Worm (Caenorhabditis elegans) whole organism, L1 larva: ENCODE measurements around the gene cla-1.

ENCODE experiments used
- C04F5.9 ChIP-seq: sonication (generic microtip); optimal IDR thresholded peaks from 2 replicates; lab custom pipeline; 2016; ENCODE audit warnings: missing genetic modification characterization, missing compliant biosample characterization
- ama-1 ChIP-seq: fragments of 150-350 bp; optimal IDR thresholded peaks from 2 replicates; lab custom pipeline; 2014
- blmp-1 ChIP-seq: fragments of 150-350 bp; optimal IDR thresholded peaks from 2 replicates; lab custom pipeline; 2014; ENCODE audit warnings: missing biosample characterization, missing genetic modification characterization
- ceh-63 ChIP-seq: fragments of 200-800 bp; sonication (Bioruptor generic); optimal IDR thresholded peaks from 2 replicates; lab custom pipeline; 2018; ENCODE audit warnings: mild to moderate bottlenecking, missing genetic modification characterization, missing compliant biosample characterization
- ceh-8 ChIP-seq: fragments of 200-800 bp; sonication (Bioruptor generic); optimal IDR thresholded peaks from 2 replicates; lab custom pipeline; 2018; ENCODE audit warnings: mild to moderate bottlenecking, missing genetic modification characterization, moderate library complexity, missing compliant biosample characterization
- ceh-82 ChIP-seq, 3 experiments: fragments of 150-350 bp in 1 of 3; sonication (generic microtip) in 2 of 3; optimal IDR thresholded peaks; 2 replicates each; lab custom pipeline; 2014 to 2017; ENCODE audit warnings: missing biosample characterization in 3 of 3, missing genetic modification characterization in 3 of 3
- ceh-90 ChIP-seq: sonication (generic microtip); optimal IDR thresholded peaks from 2 replicates; lab custom pipeline; 2016; ENCODE audit warnings: missing genetic modification characterization, missing compliant biosample characterization
- efl-1 ChIP-seq, 4 experiments: fragments of 150-350 bp; optimal IDR thresholded peaks in 3 of 4; peaks in 1 of 4; 1 replicate in 1 of 4; 2 replicates in 3 of 4; lab custom pipeline; 2014; ENCODE audit warnings: missing biosample characterization in 2 of 4, missing genetic modification characterization in 2 of 4, missing genetic modification reagents in 2 of 4
- efl-3 ChIP-seq: fragments of 200-800 bp; sonication (Bioruptor generic); optimal IDR thresholded peaks from 2 replicates; lab custom pipeline; 2018; ENCODE audit warnings: mild to moderate bottlenecking, missing genetic modification characterization, missing compliant biosample characterization
- egl-13 ChIP-seq: sonication (generic microtip); optimal IDR thresholded peaks from 2 replicates; lab custom pipeline; 2016; ENCODE audit warnings: missing genotype, missing genetic modification reagents, missing genetic modification characterization, missing compliant biosample characterization
- elt-2 ChIP-seq: sonication (generic microtip); optimal IDR thresholded peaks from 2 replicates; lab custom pipeline; 2016; ENCODE audit warnings: missing genetic modification characterization, mild to moderate bottlenecking, inconsistent platforms, missing compliant biosample characterization, missing genetic modification reagents
- elt-3 ChIP-seq, 6 experiments: fragments of 150-350 bp in 1 of 6; sonication (generic microtip); optimal IDR thresholded peaks; 2 replicates each; lab custom pipeline; 2017 to 2018; ENCODE audit warnings: missing biosample characterization in 6 of 6, missing genetic modification characterization in 6 of 6, inconsistent platforms in 1 of 6
- ets-5 ChIP-seq: fragments of 200-800 bp; sonication (Bioruptor generic); IDR thresholded peaks from 2 replicates; pipeline ENCODE4 v1.3.6; 2022; ENCODE audit warnings: missing genetic modification characterization, missing compliant biosample characterization
- fkh-10 ChIP-seq: sonication (generic microtip); optimal IDR thresholded peaks from 2 replicates; lab custom pipeline; 2017; ENCODE audit warnings: missing biosample characterization, missing genetic modification reagents, missing genetic modification characterization
- grh-1 ChIP-seq: fragments of 200-800 bp; sonication (Bioruptor generic); IDR thresholded peaks from 2 replicates; pipeline ENCODE4 v1.3.6; 2022; ENCODE audit warnings: missing genetic modification reagents, missing genetic modification characterization, missing compliant biosample characterization
- hlh-17 ChIP-seq: fragments of 200-800 bp; sonication (Bioruptor generic); optimal IDR thresholded peaks from 2 replicates; lab custom pipeline; 2018; ENCODE audit warnings: missing genetic modification characterization, mild to moderate bottlenecking, missing compliant biosample characterization, moderate library complexity, borderline replicate concordance
- isw-1 ChIP-seq: fragments of 200-800 bp; sonication (Bioruptor generic); IDR thresholded peaks from 2 replicates; pipeline ENCODE4 v1.3.6; 2022; ENCODE audit warnings: missing genetic modification characterization, missing compliant biosample characterization
- lin-14 ChIP-seq: fragments of 200-800 bp; sonication (Bioruptor generic); optimal IDR thresholded peaks from 2 replicates; lab custom pipeline; 2018; ENCODE audit warnings: mild to moderate bottlenecking, missing genetic modification characterization, moderate library complexity, missing compliant biosample characterization
- lin-35 ChIP-seq, 2 experiments: fragments of 150-350 bp; optimal IDR thresholded peaks; 2 replicates each; lab custom pipeline; 2014; ENCODE audit warnings: missing biosample characterization in 2 of 2, missing genetic modification characterization in 2 of 2, missing genetic modification reagents in 2 of 2
- lsy-2 ChIP-seq, 2 experiments: fragments of 150-350 bp; optimal IDR thresholded peaks; 2 replicates each; lab custom pipeline; 2014; ENCODE audit warnings: missing biosample characterization in 2 of 2, missing genetic modification characterization in 2 of 2
- mdl-1 ChIP-seq, 2 experiments: fragments of 150-350 bp; optimal IDR thresholded peaks; 2 replicates each; lab custom pipeline; 2014 to 2017; ENCODE audit warnings: missing biosample characterization in 2 of 2, missing genetic modification characterization in 2 of 2, inconsistent platforms in 1 of 2
- mep-1 ChIP-seq: fragments of 150-350 bp; optimal IDR thresholded peaks from 2 replicates; lab custom pipeline; 2014; ENCODE audit warnings: missing biosample characterization, missing genetic modification characterization
- nhr-11 ChIP-seq: fragments of 150-350 bp; optimal IDR thresholded peaks from 2 replicates; lab custom pipeline; 2014; ENCODE audit warnings: missing biosample characterization, missing genetic modification characterization
- nhr-12 ChIP-seq: sonication (generic microtip); optimal IDR thresholded peaks from 2 replicates; lab custom pipeline; 2017; ENCODE audit warnings: missing biosample characterization, missing genetic modification characterization
- nhr-19 ChIP-seq: fragments of 200-800 bp; sonication (Bioruptor generic); conservative IDR thresholded peaks from 2 replicates; pipeline ENCODE4 v1.3.6; 2022; ENCODE audit warnings: missing genetic modification characterization, missing compliant biosample characterization
- nhr-237 ChIP-seq: fragments of 150-350 bp; optimal IDR thresholded peaks from 2 replicates; lab custom pipeline; 2014; ENCODE audit warnings: missing biosample characterization, missing genetic modification characterization
- nhr-28 ChIP-seq: fragments of 150-350 bp; optimal IDR thresholded peaks from 2 replicates; lab custom pipeline; 2014; ENCODE audit warnings: missing biosample characterization, missing genetic modification characterization
- nhr-71 ChIP-seq: sonication (generic microtip); optimal IDR thresholded peaks from 2 replicates; lab custom pipeline; 2016; ENCODE audit warnings: mild to moderate bottlenecking, missing genetic modification characterization, moderate library complexity, missing compliant biosample characterization
- nhr-77 ChIP-seq: fragments of 150-350 bp; optimal IDR thresholded peaks from 2 replicates; lab custom pipeline; 2014; ENCODE audit warnings: missing biosample characterization, missing genetic modification characterization
- nhr-84 ChIP-seq: sonication (generic microtip); optimal IDR thresholded peaks from 2 replicates; lab custom pipeline; 2017; ENCODE audit warnings: missing biosample characterization, missing genetic modification characterization
- nhr-85 ChIP-seq: sonication (generic microtip); peaks from one replicate; lab custom pipeline; 2016; ENCODE audit warnings: missing genetic modification characterization, inconsistent platforms, missing compliant biosample characterization
- skn-1 ChIP-seq: fragments of 150-350 bp; optimal IDR thresholded peaks from 2 replicates; lab custom pipeline; 2014; ENCODE audit warnings: missing biosample characterization, missing genetic modification characterization
- sox-4 ChIP-seq: sonication (generic microtip); optimal IDR thresholded peaks from 2 replicates; lab custom pipeline; 2016; ENCODE audit warnings: missing genetic modification characterization, missing compliant biosample characterization
- sptf-1 ChIP-seq: fragments of 150-350 bp; optimal IDR thresholded peaks from 2 replicates; lab custom pipeline; 2014; ENCODE audit warnings: missing biosample characterization, missing genetic modification characterization
- tlp-1 ChIP-seq: fragments of 150-350 bp; optimal IDR thresholded peaks from 2 replicates; lab custom pipeline; 2014; ENCODE audit warnings: missing biosample characterization, missing genetic modification characterization
- unc-130 ChIP-seq: fragments of 150-350 bp; optimal IDR thresholded peaks from 2 replicates; lab custom pipeline; 2017; ENCODE audit warnings: missing biosample characterization, missing genetic modification characterization, inconsistent platforms
- unc-30 ChIP-seq: sonication (generic microtip); optimal IDR thresholded peaks from 2 replicates; lab custom pipeline; 2017; ENCODE audit warnings: missing biosample characterization, missing genetic modification characterization
- unc-86 ChIP-seq: sonication (generic microtip); optimal IDR thresholded peaks from 2 replicates; lab custom pipeline; 2016; ENCODE audit warnings: missing genetic modification characterization, missing compliant biosample characterization
- unc-98 ChIP-seq: fragments of 200-800 bp; sonication (Bioruptor generic); IDR thresholded peaks from 2 replicates; pipeline ENCODE4 v1.3.6; 2022; ENCODE audit warnings: missing genetic modification characterization, missing compliant biosample characterization
- vab-15 ChIP-seq: sonication (generic microtip); optimal IDR thresholded peaks from 2 replicates; lab custom pipeline; 2017; ENCODE audit warnings: missing genotype, mild to moderate bottlenecking, missing genetic modification characterization, missing compliant biosample characterization
- ztf-4 ChIP-seq: fragments of 150-350 bp; optimal IDR thresholded peaks from 2 replicates; lab custom pipeline; 2014; ENCODE audit warnings: missing biosample characterization, missing genetic modification characterization

cla-1 gene

DNA sequence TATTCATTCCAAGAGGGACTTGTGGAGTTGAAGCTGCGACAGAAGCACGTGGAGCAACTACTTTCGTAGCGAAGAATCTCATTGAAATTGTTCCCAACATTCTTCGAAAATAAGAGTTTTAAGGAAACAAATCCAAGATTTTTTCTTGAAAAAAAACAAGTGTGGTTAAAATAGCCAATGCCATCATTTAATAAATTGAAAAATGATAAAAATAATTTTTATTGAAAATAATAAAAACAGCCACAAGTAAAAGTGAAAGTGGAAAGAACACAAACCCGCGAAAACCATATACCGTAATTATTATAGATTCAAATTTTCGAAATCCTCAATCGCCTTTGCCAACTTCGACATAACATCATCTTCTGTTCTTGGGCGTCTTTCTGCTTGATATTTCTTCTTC lies 57.4 kb downstream of the cla-1 start, which contains the start of gene hmg-5:
Gene hmg-5 (minus strand): TSS at position 101 of the 400 bp plus-strand sequence.
- TF ChIP-seq nhr-11 (tag; lab: Kevin White, UChicago) (no peak), sptf-1 (tag; lab: Kevin White, UChicago) (no peak), tlp-1 (tag; lab: Kevin White, UChicago) (no peak), unc-30 (tag; lab: Kevin White, UChicago) (no peak), vab-15 (tag; lab: Kevin White, UChicago) (no peak), ets-5 (GFP tag; lab: Robert Waterston, UW) (no peak), efl-3 (GFP tag; lab: Kevin White, UChicago) (no peak), unc-98 (GFP tag; lab: Robert Waterston, UW) (no peak), lin-35 (GFP tag; optimal IDR thresholded peaks at IDR 0.05; lab: Kevin White, UChicago) (no peak), isw-1 (GFP tag; lab: Robert Waterston, UW) (no peak), sox-4 (tag; lab: Kevin White, UChicago) (no peak), efl-1 (optimal IDR thresholded peaks at IDR 0.05; lab: Kevin White, UChicago) (no peak), efl-1 (GFP tag; optimal IDR thresholded peaks at IDR 0.05 in 1 of 2; lab: Kevin White, UChicago) (no peak), ceh-63 (no peak), egl-13 (tag; lab: Kevin White, UChicago) (no peak), ceh-8 (GFP tag; lab: Kevin White, UChicago) (no peak)

DNA sequence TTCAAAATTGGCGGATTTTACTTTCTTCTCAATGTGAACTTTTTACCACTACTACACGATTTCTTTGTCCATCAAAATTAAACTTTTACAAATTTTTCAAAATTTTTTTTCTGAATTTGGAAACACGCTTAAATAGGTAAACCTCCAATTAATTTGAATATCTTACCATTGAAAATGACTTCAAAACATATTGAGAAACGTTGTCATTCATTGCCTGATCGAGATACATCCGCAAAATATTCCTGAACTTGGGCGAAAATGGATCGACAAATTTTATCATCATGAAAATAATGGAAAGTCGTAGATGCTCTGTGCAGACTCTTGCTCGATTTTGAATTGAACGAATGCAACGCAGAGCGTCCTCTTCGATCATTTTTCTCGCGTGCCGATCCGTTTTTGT lies 58.1 kb downstream of the cla-1 start:
- no peak for TF ChIP-seq skn-1

DNA sequence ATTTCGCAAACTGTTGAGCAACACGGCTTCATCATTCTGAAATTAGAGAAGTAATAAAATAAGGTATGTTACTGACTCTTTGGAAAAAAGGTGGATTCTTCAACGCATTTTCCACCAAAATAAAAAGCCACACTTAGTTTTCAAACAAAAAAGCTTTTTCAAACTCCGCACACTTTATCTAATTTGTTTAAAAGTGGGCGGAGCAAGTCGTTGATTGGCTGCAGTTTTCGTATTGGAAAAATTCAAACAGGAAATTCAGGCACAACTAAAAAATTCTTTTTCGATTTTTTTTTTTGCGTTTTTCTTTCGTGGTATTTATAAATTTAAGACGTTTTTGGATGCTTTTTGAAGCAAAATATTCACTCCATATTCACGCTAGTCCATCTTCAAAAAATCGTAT lies 61.7 kb downstream of the cla-1 start:
- TF ChIP-seq efl-1 (optimal IDR thresholded peaks at IDR 0.05; lab: Kevin White, UChicago) (no peak), efl-1 (GFP tag; optimal IDR thresholded peaks at IDR 0.05 in 1 of 2; lab: Kevin White, UChicago) (peak in 1 of 2 experiments; percentile 75), fkh-10 (no peak)

DNA sequence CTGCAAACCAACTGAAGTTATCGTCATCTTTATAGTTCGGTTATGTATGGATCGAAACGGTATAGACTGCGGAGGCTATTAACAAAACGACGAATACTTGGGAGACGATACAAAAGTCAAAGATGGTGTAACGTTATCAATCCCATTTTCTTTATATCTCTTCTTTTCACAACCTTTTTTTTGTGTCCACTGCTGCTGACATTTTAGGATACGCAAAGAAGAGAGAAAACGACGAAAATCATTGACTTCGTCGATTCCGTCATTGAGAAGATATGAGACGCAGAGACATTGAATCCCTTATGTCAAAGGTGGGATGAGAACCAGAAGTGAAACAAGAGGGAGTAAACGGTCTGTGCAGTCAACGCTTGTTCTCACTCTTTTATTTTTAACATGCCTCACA lies 62.4 kb downstream of the cla-1 start, which contains the start of gene cima-1:
Gene cima-1 (plus strand): TSS at position 340 of the 400 bp plus-strand sequence.
- peak; percentile 68 for TF ChIP-seq nhr-85 (tag; lab: Kevin White, UChicago)
- TF ChIP-seq elt-3 (tag; optimal IDR thresholded peaks at IDR 0.05; lab: Kevin White, UChicago): peak in 5 of 6 experiments; percentile 6 to 92 (median 57)
- TF ChIP-seq mep-1: peak; percentile 36
- TF ChIP-seq nhr-71 (tag; lab: Kevin White, UChicago): no peak
- TF ChIP-seq nhr-28 (tag; lab: Kevin White, UChicago): no peak
- peak; percentile 88 for TF ChIP-seq blmp-1 (tag; lab: Kevin White, UChicago)
- TF ChIP-seq lin-35 (GFP tag; optimal IDR thresholded peaks at IDR 0.05; lab: Kevin White, UChicago): peak in 1 of 2 experiments; percentile 5
- peak in 1 of 2 experiments; percentile 30 for TF ChIP-seq lsy-2 (tag; optimal IDR thresholded peaks at IDR 0.05; lab: Kevin White, UChicago)

DNA sequence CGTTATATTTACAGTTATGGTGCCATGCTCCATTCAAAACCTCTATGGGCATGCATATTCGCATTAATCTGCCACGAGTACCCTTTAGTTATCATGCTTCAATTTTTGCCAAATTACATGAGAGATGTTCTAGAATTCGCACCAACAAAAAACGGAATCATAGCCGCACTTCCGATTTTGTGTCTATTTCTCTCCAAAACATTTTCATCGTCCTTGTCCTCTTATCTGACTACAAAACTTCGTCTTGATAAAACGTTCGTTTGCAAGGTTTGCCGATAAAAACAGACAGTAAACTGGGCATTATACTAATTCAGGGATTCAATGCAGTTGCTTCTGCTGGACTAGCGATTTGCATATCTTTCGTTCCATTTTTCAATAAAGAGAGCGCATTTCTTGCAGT lies 64.5 kb downstream of the cla-1 start:
- no peak for TF ChIP-seq grh-1 (GFP tag; lab: Robert Waterston, UW)
- TF ChIP-seq ama-1 (lab: Kevin White, UChicago): no peak
- no peak for TF ChIP-seq ceh-63
- no peak for TF ChIP-seq nhr-84 (tag; lab: Kevin White, UChicago)

DNA sequence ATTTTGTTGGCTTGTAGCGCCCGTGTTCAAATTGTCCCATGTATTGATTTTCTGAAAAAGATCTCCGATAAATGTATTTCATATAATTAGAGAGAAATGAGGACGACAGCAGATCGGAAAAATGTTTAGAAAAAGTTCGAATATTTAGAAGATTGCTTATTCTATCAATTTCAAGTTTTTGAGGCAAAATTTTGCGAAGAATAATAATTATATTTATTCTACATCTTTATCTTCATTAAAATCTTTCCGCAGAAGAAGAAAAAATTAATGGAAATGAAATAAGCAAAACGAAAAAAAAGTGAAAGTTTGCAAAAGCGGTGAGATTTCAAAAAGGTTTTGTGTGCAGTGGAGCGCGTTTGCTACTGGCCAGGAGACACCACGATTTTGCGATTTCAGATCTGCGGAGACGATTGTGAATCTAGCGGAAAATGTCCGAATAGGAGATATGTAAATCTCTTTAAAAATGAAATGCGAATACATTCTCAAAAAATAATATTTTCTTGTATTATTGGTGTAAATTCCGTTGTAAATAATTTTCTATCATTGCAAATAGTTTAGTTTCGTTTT lies 65.6 kb downstream of the cla-1 start, which contains the start of gene nrde-4:
Gene nrde-4 (minus strand): TSS at position 51 of the 567 bp plus-strand sequence.
- TF ChIP-seq sox-4 (tag; lab: Kevin White, UChicago) (no peak), elt-2 (no peak), nhr-12 (tag; lab: Kevin White, UChicago) (no peak), nhr-77 (peak; percentile 54), lin-14 (peak; percentile 84), lsy-2 (tag; optimal IDR thresholded peaks at IDR 0.05; lab: Kevin White, UChicago) (peak; percentile 53 to 86), unc-130 (peak; percentile 34), unc-98 (GFP tag; lab: Robert Waterston, UW) (no peak), nhr-237 (tag; lab: Kevin White, UChicago) (peak; percentile 21), ztf-4 (tag; lab: Kevin White, UChicago) (no peak), mdl-1 (tag; optimal IDR thresholded peaks at IDR 0.05; lab: Kevin White, UChicago) (peak in 1 of 2 experiments; percentile 8), C04F5.9 (tag; lab: Kevin White, UChicago) (no peak), nhr-19 (GFP tag; lab: Robert Waterston, UW) (peak; percentile 15; the same call in 1 of the 2 replicates), isw-1 (GFP tag; lab: Robert Waterston, UW) (peak; percentile 43), ceh-90 (tag; lab: Kevin White, UChicago) (no peak), hlh-17 (GFP tag; lab: Kevin White, UChicago) (no peak), ets-5 (GFP tag; lab: Robert Waterston, UW) (no peak), unc-86 (tag; lab: Kevin White, UChicago) (peak; percentile 38), ceh-82 (tag; optimal IDR thresholded peaks at IDR 0.05; lab: Kevin White, UChicago) (peak; percentile 65 to 77 (median 69)), ceh-8 (GFP tag; lab: Kevin White, UChicago) (no peak)
